Worm (Caenorhabditis elegans) whole organism, young adult: ENCODE data around the gene eea-1.
A peak's percentile ranks its signal among the peaks of the same experiment; 100 is the strongest.

Experiments used
- B0261.1 ChIP-seq: sonication (generic microtip); optimal IDR thresholded peaks from 2 replicates; lab custom pipeline; 2016; ENCODE audit warnings: mild to moderate bottlenecking, missing genetic modification characterization, moderate library complexity, missing compliant biosample characterization
- C06A6.2 ChIP-seq: fragments of 200-800 bp; sonication (Bioruptor generic); conservative IDR thresholded peaks from 2 replicates; pipeline ENCODE4 v1.3.6; 2022; ENCODE audit warnings: missing genetic modification characterization, missing compliant biosample characterization
- C17E4.6 ChIP-seq: fragments of 200-800 bp; sonication (Bioruptor generic); IDR thresholded peaks from 2 replicates; pipeline ENCODE4 v1.3.6; 2022; ENCODE audit warnings: missing genetic modification reagents, missing genetic modification characterization, missing compliant biosample characterization
- D2030.7 ChIP-seq: fragments of 200-800 bp; sonication (Bioruptor generic); IDR thresholded peaks from 2 replicates; pipeline ENCODE4 v1.3.6; 2022; ENCODE audit warnings: missing genetic modification reagents, missing genetic modification characterization, missing compliant biosample characterization
- K11D2.4 ChIP-seq: fragments of 200-800 bp; sonication (Bioruptor generic); IDR thresholded peaks from 2 replicates; pipeline ENCODE4 v1.3.6; 2022; ENCODE audit warnings: missing genetic modification reagents, missing genetic modification characterization, missing compliant biosample characterization
- Y53G8AR.9 ChIP-seq: fragments of 200-800 bp; sonication (Bioruptor generic); conservative IDR thresholded peaks from 2 replicates; pipeline ENCODE4 v1.3.6; 2022; ENCODE audit warnings: missing genetic modification reagents, missing genetic modification characterization, missing compliant biosample characterization
- Y56A3A.18 ChIP-seq: fragments of 200-800 bp; sonication (Bioruptor generic); IDR thresholded peaks from 2 replicates; pipeline ENCODE4 v1.3.6; 2022; ENCODE audit warnings: missing genetic modification reagents, missing genetic modification characterization, missing compliant biosample characterization
- aptf-2 ChIP-seq: fragments of 200-800 bp; sonication (Bioruptor generic); conservative IDR thresholded peaks from 2 replicates; pipeline ENCODE4 v1.3.6; 2022; ENCODE audit warnings: missing genetic modification reagents, missing genetic modification characterization, missing compliant biosample characterization
- attf-5 ChIP-seq: fragments of 200-800 bp; sonication (Bioruptor generic); optimal IDR thresholded peaks from 2 replicates; lab custom pipeline; 2018; ENCODE audit warnings: mild to moderate bottlenecking, missing genetic modification characterization, missing compliant biosample characterization
- attf-6 ChIP-seq: fragments of 200-800 bp; sonication (Bioruptor generic); IDR thresholded peaks from 2 replicates; pipeline ENCODE4 v1.3.6; 2022; ENCODE audit warnings: missing genetic modification reagents, missing genetic modification characterization, missing compliant biosample characterization
- bed-1 ChIP-seq: fragments of 200-800 bp; sonication (Bioruptor generic); IDR thresholded peaks from 2 replicates; pipeline ENCODE4 v1.3.6; 2022; ENCODE audit warnings: missing genetic modification reagents, missing genetic modification characterization, missing compliant biosample characterization
- bed-2 ChIP-seq: fragments of 200-800 bp; sonication (Bioruptor generic); IDR thresholded peaks from 2 replicates; pipeline ENCODE4 v1.3.6; 2022; ENCODE audit warnings: missing genetic modification reagents, missing genetic modification characterization, missing compliant biosample characterization
- ccch-3 ChIP-seq: fragments of 200-800 bp; sonication (Bioruptor generic); optimal IDR thresholded peaks from 2 replicates; lab custom pipeline; 2018; ENCODE audit warnings: mild to moderate bottlenecking, missing genetic modification characterization, missing compliant biosample characterization
- cebp-1 ChIP-seq, 2 experiments: fragments of 200-800 bp in 1 of 2; sonication (Bioruptor generic) in 1 of 2; sonication (generic microtip) in 1 of 2; IDR thresholded peaks in 1 of 2; optimal IDR thresholded peaks in 1 of 2; 2 replicates each; pipeline versions ENCODE4 v1.3.6 to Lab custom; 2017 to 2022; ENCODE audit warnings: missing compliant biosample characterization in 2 of 2, missing genetic modification characterization in 2 of 2, mild to moderate bottlenecking in 1 of 2, missing genetic modification reagents in 1 of 2, moderate library complexity in 1 of 2
- ceh-40 ChIP-seq: fragments of 200-800 bp; sonication (Bioruptor generic); IDR thresholded peaks from 2 replicates; pipeline ENCODE4 v1.3.6; 2022; ENCODE audit warnings: missing genetic modification characterization, missing compliant biosample characterization
- ceh-58 ChIP-seq: fragments of 200-800 bp; sonication (Bioruptor generic); IDR thresholded peaks from 2 replicates; pipeline ENCODE4 v1.3.6; 2022; ENCODE audit warnings: missing genetic modification characterization, missing compliant biosample characterization
- chd-7 ChIP-seq: sonication (generic microtip); optimal IDR thresholded peaks from 2 replicates; lab custom pipeline; 2016; ENCODE audit warnings: mild to moderate bottlenecking, missing genetic modification characterization, moderate library complexity, missing compliant biosample characterization
- dox-1 ChIP-seq: fragments of 200-800 bp; sonication (Bioruptor generic); IDR thresholded peaks from 2 replicates; pipeline ENCODE4 v1.3.6; 2022; ENCODE audit warnings: missing genetic modification reagents, missing genetic modification characterization, missing compliant biosample characterization
- dpff-1 ChIP-seq: sonication (generic microtip); optimal IDR thresholded peaks from 2 replicates; lab custom pipeline; 2017; ENCODE audit warnings: mild to moderate bottlenecking, missing genetic modification characterization, missing compliant biosample characterization
- egl-18 ChIP-seq: fragments of 200-800 bp; sonication (Bioruptor generic); IDR thresholded peaks from 2 replicates; pipeline ENCODE4 v1.3.6; 2022; ENCODE audit warnings: missing genetic modification reagents, missing genetic modification characterization, missing compliant biosample characterization
- egrh-3 ChIP-seq: fragments of 200-800 bp; sonication (Bioruptor generic); IDR thresholded peaks from 2 replicates; pipeline ENCODE4 v1.3.6; 2022; ENCODE audit warnings: missing genetic modification reagents, missing genetic modification characterization, missing compliant biosample characterization
- ekl-4 ChIP-seq: fragments of 200-800 bp; sonication (Bioruptor generic); IDR thresholded peaks from 2 replicates; pipeline ENCODE4 v1.3.6; 2022; ENCODE audit warnings: missing genetic modification reagents, missing genetic modification characterization, missing compliant biosample characterization
- him-1 ChIP-seq: sonication (generic microtip); optimal IDR thresholded peaks from 2 replicates; lab custom pipeline; 2016; ENCODE audit warnings: missing genotype, missing genetic modification reagents, missing genetic modification characterization, missing compliant biosample characterization
- hlh-12 ChIP-seq: sonication (generic microtip); optimal IDR thresholded peaks from 2 replicates; lab custom pipeline; 2016; ENCODE audit warnings: missing genetic modification characterization, missing compliant biosample characterization
- hmg-1.2 ChIP-seq: fragments of 200-800 bp; sonication (Bioruptor generic); IDR thresholded peaks from 2 replicates; pipeline ENCODE4 v1.3.6; 2022; ENCODE audit warnings: missing genetic modification reagents, missing genetic modification characterization, missing compliant biosample characterization
- hmg-20 ChIP-seq: fragments of 200-800 bp; sonication (Bioruptor generic); IDR thresholded peaks from 2 replicates; pipeline ENCODE4 v1.3.6; 2022; ENCODE audit warnings: missing genetic modification reagents, missing genetic modification characterization, missing compliant biosample characterization
- hsf-1 ChIP-seq: fragments of 200-800 bp; sonication (Bioruptor generic); IDR thresholded peaks from 2 replicates; pipeline ENCODE4 v1.3.6; 2022; ENCODE audit warnings: missing genetic modification reagents, missing genetic modification characterization, missing compliant biosample characterization
- let-526 ChIP-seq: fragments of 200-800 bp; sonication (Bioruptor generic); IDR thresholded peaks from 2 replicates; pipeline ENCODE4 v1.3.6; 2022; ENCODE audit warnings: missing genetic modification reagents, missing genetic modification characterization, missing compliant biosample characterization
- let-607 ChIP-seq, 2 experiments: fragments of 200-800 bp in 1 of 2; sonication (Bioruptor generic) in 1 of 2; sonication (generic microtip) in 1 of 2; optimal IDR thresholded peaks; 2 replicates each; lab custom pipeline; 2016 to 2018; ENCODE audit warnings: mild to moderate bottlenecking in 2 of 2, missing compliant biosample characterization in 2 of 2, missing genetic modification characterization in 2 of 2, moderate library complexity in 2 of 2, missing genotype in 1 of 2
- lir-1 ChIP-seq: fragments of 200-800 bp; sonication (Bioruptor generic); conservative IDR thresholded peaks from 2 replicates; pipeline ENCODE4 v1.3.6; 2022; ENCODE audit warnings: missing genetic modification reagents, missing genetic modification characterization, missing compliant biosample characterization
- lsl-1 ChIP-seq: fragments of 200-800 bp; sonication (Bioruptor generic); optimal IDR thresholded peaks from 2 replicates; lab custom pipeline; 2018; ENCODE audit warnings: mild to moderate bottlenecking, missing genetic modification characterization, moderate library complexity, missing compliant biosample characterization
- madf-10 ChIP-seq: sonication (generic microtip); optimal IDR thresholded peaks from 2 replicates; lab custom pipeline; 2016; ENCODE audit warnings: mild to moderate bottlenecking, missing genetic modification characterization, missing compliant biosample characterization
- mes-4 ChIP-seq: sonication (generic microtip); optimal IDR thresholded peaks from 2 replicates; lab custom pipeline; 2016; ENCODE audit warnings: missing genotype, missing genetic modification characterization, missing compliant biosample characterization
- nhr-120 ChIP-seq: fragments of 200-800 bp; sonication (Bioruptor generic); IDR thresholded peaks from 2 replicates; pipeline ENCODE4 v1.3.6; 2022; ENCODE audit warnings: missing genetic modification characterization, missing compliant biosample characterization
- nhr-179 ChIP-seq: sonication (generic microtip); optimal IDR thresholded peaks from 2 replicates; lab custom pipeline; 2016; ENCODE audit warnings: mild to moderate bottlenecking, missing genetic modification characterization, missing compliant biosample characterization
- nhr-27 ChIP-seq: fragments of 200-800 bp; sonication (Bioruptor generic); optimal IDR thresholded peaks from 2 replicates; lab custom pipeline; 2018; ENCODE audit warnings: mild to moderate bottlenecking, missing genetic modification characterization, moderate library complexity, missing compliant biosample characterization
- nhr-80 ChIP-seq: sonication (generic microtip); optimal IDR thresholded peaks from 2 replicates; lab custom pipeline; 2016; ENCODE audit warnings: missing genetic modification characterization, missing compliant biosample characterization
- sdz-38 ChIP-seq: sonication (generic microtip); optimal IDR thresholded peaks from 2 replicates; lab custom pipeline; 2016; ENCODE audit warnings: missing genotype, missing genetic modification characterization, missing compliant biosample characterization
- snpc-3.4 ChIP-seq: sonication (generic microtip); optimal IDR thresholded peaks from 2 replicates; lab custom pipeline; 2017; ENCODE audit warnings: missing genetic modification characterization, mild to moderate bottlenecking, missing compliant biosample characterization, antibody characterized with exemption, moderate library complexity, missing genotype, missing genetic modification reagents
- somi-1 ChIP-seq: fragments of 200-800 bp; sonication (Bioruptor generic); optimal IDR thresholded peaks from 2 replicates; lab custom pipeline; 2018; ENCODE audit warnings: mild to moderate bottlenecking, missing genetic modification characterization, missing compliant biosample characterization
- tlf-1 ChIP-seq: fragments of 200-800 bp; sonication (Bioruptor generic); optimal IDR thresholded peaks from 2 replicates; lab custom pipeline; 2018; ENCODE audit warnings: mild to moderate bottlenecking, missing genetic modification characterization, missing compliant biosample characterization
- zim-3 ChIP-seq: sonication (generic microtip); optimal IDR thresholded peaks from 2 replicates; lab custom pipeline; 2017; ENCODE audit warnings: mild to moderate bottlenecking, missing genetic modification characterization, moderate library complexity, missing compliant biosample characterization
- ztf-18 ChIP-seq: sonication (generic microtip); optimal IDR thresholded peaks from 2 replicates; lab custom pipeline; 2016; ENCODE audit warnings: missing genotype, mild to moderate bottlenecking, missing genetic modification characterization, missing compliant biosample characterization
- ztf-22 ChIP-seq: fragments of 200-800 bp; sonication (Bioruptor generic); optimal IDR thresholded peaks from 2 replicates; lab custom pipeline; 2018; ENCODE audit warnings: mild to moderate bottlenecking, missing genetic modification characterization, moderate library complexity, missing compliant biosample characterization
- ztf-26 ChIP-seq: sonication (generic microtip); optimal IDR thresholded peaks from 2 replicates; lab custom pipeline; 2017; ENCODE audit warnings: missing genetic modification characterization, missing compliant biosample characterization
- ztf-3 ChIP-seq: fragments of 200-800 bp; sonication (Bioruptor generic); optimal IDR thresholded peaks from 2 replicates; lab custom pipeline; 2018; ENCODE audit warnings: mild to moderate bottlenecking, missing genetic modification characterization, missing compliant biosample characterization
- ztf-6 ChIP-seq: fragments of 200-800 bp; sonication (Bioruptor generic); IDR thresholded peaks from 2 replicates; pipeline ENCODE4 v1.3.6; 2022; ENCODE audit warnings: missing genetic modification reagents, missing genetic modification characterization, missing compliant biosample characterization

The eea-1 gene

DNA sequence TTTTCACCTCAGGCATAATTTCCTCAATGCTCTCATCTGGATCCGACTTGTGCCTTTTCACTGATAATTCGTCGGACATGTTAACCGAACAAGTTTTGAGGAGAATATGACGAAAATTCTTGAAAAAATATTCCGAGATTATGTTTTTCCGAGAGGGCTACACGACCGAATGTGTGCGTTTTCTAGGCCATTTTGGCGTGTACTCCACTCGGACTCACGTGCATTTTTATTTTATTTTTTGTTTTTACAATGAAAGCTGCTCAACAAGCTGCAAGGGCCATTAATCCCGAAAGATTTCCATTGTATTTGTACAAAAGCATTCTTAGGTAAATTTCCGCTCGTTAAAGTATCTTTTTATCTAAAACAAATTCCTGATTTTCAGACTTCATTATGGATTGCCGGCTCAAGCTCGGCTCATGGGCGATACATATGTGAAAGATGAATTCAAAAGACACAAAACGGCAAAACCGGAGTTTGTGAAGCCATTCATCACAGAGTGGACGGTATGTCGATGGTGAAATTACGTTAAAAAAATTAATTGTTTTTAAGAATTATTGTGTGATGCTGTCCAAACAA is 28.9 kb downstream of the eea-1 start, which contains the start of the genes F25H9.6 and F25H9.7 (continued):
- 0 out of 2 replicates have a peak, but pooled peaks have one; percentile 57 for TF ChIP-seq Y56A3A.18 (GFP tag; lab: Robert Waterston, UW)
- TF ChIP-seq ekl-4 (GFP tag; lab: Robert Waterston, UW) = peak; percentile 59; the same call in 1 of the 2 replicates
- peak; percentile 90 for TF ChIP-seq zim-3
- TF ChIP-seq hlh-12 = no peak
- TF ChIP-seq ztf-6 (GFP tag; lab: Robert Waterston, UW) = no peak
- TF ChIP-seq bed-2 (GFP tag; lab: Robert Waterston, UW) = peak; percentile 91; the same call in 1 of the 2 replicates
- peak; percentile 52 for TF ChIP-seq lsl-1 (GFP tag; lab: Kevin White, UChicago)
- TF ChIP-seq aptf-2 = peak; percentile 82; the same call in 1 of the 2 replicates
- TF ChIP-seq hmg-20 = peak; percentile 82
- TF ChIP-seq egl-18 (GFP tag; lab: Robert Waterston, UW) = 0 out of 2 replicates have a peak, but pooled peaks have one; percentile 7
- peak; percentile 70 for TF ChIP-seq tlf-1
- TF ChIP-seq let-526 (GFP tag; lab: Robert Waterston, UW) = peak; percentile 77
- TF ChIP-seq let-607 (tag; optimal IDR thresholded peaks at IDR 0.05; lab: Kevin White, UChicago) = peak in 1 of 2 experiments; percentile 71
- peak; percentile 25; the same call in 1 of the 2 replicates for TF ChIP-seq cebp-1 (GFP tag; IDR thresholded peaks at IDR 0.05; lab: Robert Waterston, UW)
- TF ChIP-seq cebp-1 (tag; optimal IDR thresholded peaks at IDR 0.05; lab: Kevin White, UChicago) = peak; percentile 62
- TF ChIP-seq ceh-58 (GFP tag; lab: Robert Waterston, UW) = no peak
- peak; percentile 88; the same call in 1 of the 2 replicates for TF ChIP-seq dox-1 (GFP tag; lab: Robert Waterston, UW)
- TF ChIP-seq ceh-40 (GFP tag; lab: Robert Waterston, UW) = 0 out of 2 replicates have a peak, but pooled peaks have one; percentile 36
- TF ChIP-seq D2030.7 (GFP tag; lab: Robert Waterston, UW) = peak; percentile 77
- peak; percentile 99 for TF ChIP-seq ccch-3
- peak; percentile 24; the same call in 1 of the 2 replicates for TF ChIP-seq C17E4.6 (GFP tag; lab: Robert Waterston, UW)
- 0 out of 2 replicates have a peak, but pooled peaks have one; percentile 37 for TF ChIP-seq bed-1 (GFP tag; lab: Robert Waterston, UW)
- TF ChIP-seq K11D2.4 (GFP tag; lab: Robert Waterston, UW) = peak; percentile 79
- TF ChIP-seq lir-1 = peak; percentile 93
- no peak for TF ChIP-seq ztf-3 (GFP tag; lab: Kevin White, UChicago)
- TF ChIP-seq nhr-27 (tag; lab: Kevin White, UChicago) = peak; percentile 46
- TF ChIP-seq snpc-3.4 (tag; lab: Kevin White, UChicago) = peak; percentile 51
- TF ChIP-seq him-1 (tag; lab: Kevin White, UChicago) = peak; percentile 86
- TF ChIP-seq mes-4 (tag; lab: Kevin White, UChicago) = no peak
- TF ChIP-seq nhr-80 (tag; lab: Kevin White, UChicago) = no peak
- TF ChIP-seq attf-5 (GFP tag; lab: Kevin White, UChicago) = no peak
- TF ChIP-seq somi-1 = peak; percentile 53
- TF ChIP-seq ztf-22 (GFP tag; lab: Kevin White, UChicago) = peak; percentile 39
- peak; percentile 74 for TF ChIP-seq madf-10 (tag; lab: Kevin White, UChicago)
- no peak for TF ChIP-seq C06A6.2 (GFP tag; lab: Robert Waterston, UW)
- TF ChIP-seq Y53G8AR.9 (GFP tag; lab: Robert Waterston, UW) = no peak
- TF ChIP-seq attf-6 (GFP tag; lab: Robert Waterston, UW) = peak; percentile 66
- TF ChIP-seq sdz-38 (tag; lab: Kevin White, UChicago) = no peak
- peak; percentile 83 for TF ChIP-seq chd-7 (tag; lab: Kevin White, UChicago)
- peak; percentile 11 for TF ChIP-seq B0261.1 (tag; lab: Kevin White, UChicago)
- TF ChIP-seq ztf-26 = no peak
- TF ChIP-seq egrh-3 (GFP tag; lab: Robert Waterston, UW) = no peak; the same call in 1 of the 2 replicates
- no peak for TF ChIP-seq dpff-1 (tag; lab: Kevin White, UChicago)
- peak; percentile 60; the same call in 1 of the 2 replicates for TF ChIP-seq hsf-1
- TF ChIP-seq hmg-1.2 (GFP tag; lab: Robert Waterston, UW) = 0 out of 2 replicates have a peak, but pooled peaks have one; percentile 29
- 0 out of 2 replicates have a peak, but pooled peaks have one; percentile 58 for TF ChIP-seq nhr-120 (GFP tag; lab: Robert Waterston, UW)
- no peak for TF ChIP-seq nhr-179 (tag; lab: Kevin White, UChicago)
- TF ChIP-seq ztf-18 (tag; lab: Kevin White, UChicago) = peak; percentile 12
